Fruit fly (Drosophila melanogaster) whole organism, embryonic: ENCODE measurements around the gene MP1.

Experiments
- CG11398 ChIP-seq: fragments of 200-800 bp; sonication (Bioruptor generic); optimal IDR thresholded peaks from 2 replicates; lab custom pipeline; 2016; ENCODE audit warnings: missing biosample characterization, missing genetic modification characterization
- CG12155 ChIP-seq: fragments of 200-800 bp; sonication (Bioruptor generic); optimal IDR thresholded peaks from 3 replicates; lab custom pipeline; 2016; ENCODE audit warnings: missing biosample characterization, missing genetic modification characterization
- CG13287 ChIP-seq: fragments of 200-800 bp; sonication (Bioruptor generic); IDR thresholded peaks from 2 replicates; pipeline ENCODE4 v1.3.6; 2022; ENCODE audit warnings: missing biosample characterization, missing genetic modification characterization; ENCODE audit not compliant: partially characterized antibody
- CG13296 ChIP-seq: fragments of 200-800 bp; sonication (Bioruptor generic); optimal IDR thresholded peaks from 3 replicates; lab custom pipeline; 2018; ENCODE audit warnings: missing biosample characterization, mild to moderate bottlenecking, missing genetic modification characterization
- CG14014 ChIP-seq: fragments of 200-800 bp; sonication (Bioruptor generic); IDR thresholded peaks from 2 replicates; pipeline ENCODE4 v1.3.6; 2022; ENCODE audit warnings: missing biosample characterization, missing genetic modification characterization
- CG17829 ChIP-seq: fragments of 200-800 bp; optimal IDR thresholded peaks from 2 replicates; lab custom pipeline; 2019; ENCODE audit warnings: missing biosample characterization, mild to moderate bottlenecking, missing genetic modification characterization, moderate library complexity
- CG1832 ChIP-seq: fragments of 200-800 bp; sonication (Bioruptor generic); optimal IDR thresholded peaks from 2 replicates; lab custom pipeline; 2017; ENCODE audit warnings: missing biosample characterization, mild to moderate bottlenecking, missing genetic modification characterization, inconsistent platforms
- CG2712 ChIP-seq: fragments of 200-800 bp; optimal IDR thresholded peaks from 3 replicates; lab custom pipeline; 2019; ENCODE audit warnings: missing biosample characterization, mild to moderate bottlenecking, missing genetic modification characterization, moderate library complexity
- CG30403 ChIP-seq: fragments of 200-800 bp; sonication (Bioruptor generic); optimal IDR thresholded peaks from 3 replicates; lab custom pipeline; 2016; ENCODE audit warnings: missing biosample characterization, missing genetic modification characterization
- CG34224 ChIP-seq: fragments of 200-800 bp; sonication (Bioruptor generic); IDR thresholded peaks from 3 replicates; pipeline ENCODE4 v1.3.6; 2022; ENCODE audit warnings: missing biosample characterization, missing genetic modification characterization; ENCODE audit not compliant: partially characterized antibody
- CG34376 ChIP-seq: fragments of 200-800 bp; sonication (Bioruptor generic); optimal IDR thresholded peaks from 2 replicates; lab custom pipeline; 2018; ENCODE audit warnings: missing biosample characterization, mild to moderate bottlenecking, missing genetic modification characterization
- CG4282 ChIP-seq: fragments of 200-800 bp; sonication (Bioruptor generic); optimal IDR thresholded peaks from 2 replicates; lab custom pipeline; 2016; ENCODE audit warnings: missing biosample characterization, missing genetic modification characterization
- CG4404 ChIP-seq: fragments of 200-800 bp; sonication (Bioruptor generic); IDR thresholded peaks from 2 replicates; pipeline ENCODE4 v1.3.6; 2022; ENCODE audit warnings: missing biosample characterization, missing genetic modification characterization
- CG4617 ChIP-seq: fragments of 200-800 bp; sonication (Bioruptor generic); optimal IDR thresholded peaks from 3 replicates; lab custom pipeline; 2016; ENCODE audit warnings: missing biosample characterization, missing genetic modification characterization, borderline replicate concordance
- CG6254 ChIP-seq: fragments of 200-800 bp; sonication (Bioruptor generic); optimal IDR thresholded peaks from 3 replicates; lab custom pipeline; 2017; ENCODE audit warnings: mild to moderate bottlenecking, missing biosample characterization, missing genetic modification reagents, missing genetic modification characterization
- CG7963 ChIP-seq: fragments of 200-800 bp; sonication (Bioruptor generic); IDR thresholded peaks from 3 replicates; pipeline ENCODE4 v1.3.6; 2022; ENCODE audit warnings: missing biosample characterization, missing genetic modification characterization; ENCODE audit not compliant: partially characterized antibody
- CG8281 ChIP-seq: fragments of 200-800 bp; sonication (Bioruptor generic); optimal IDR thresholded peaks from 2 replicates; lab custom pipeline; 2018; ENCODE audit warnings: missing biosample characterization, mild to moderate bottlenecking, missing genetic modification characterization, moderate library complexity
- CHES-1-like ChIP-seq: fragments of 200-800 bp; sonication (Bioruptor generic); optimal IDR thresholded peaks from 2 replicates; lab custom pipeline; 2016; ENCODE audit warnings: missing biosample characterization, missing genetic modification characterization
- CTCF ChIP-seq: fragments of 200-800 bp; sonication (Bioruptor generic); optimal IDR thresholded peaks from 2 replicates; lab custom pipeline; 2017; ENCODE audit warnings: missing biosample characterization, mild to moderate bottlenecking, missing genetic modification characterization, moderate library complexity
- CrebB ChIP-seq: fragments of 200-800 bp; sonication (Bioruptor generic); optimal IDR thresholded peaks from 3 replicates; lab custom pipeline; 2018; ENCODE audit warnings: missing biosample characterization, mild to moderate bottlenecking, missing genetic modification characterization
- Deaf1 ChIP-seq: fragments of 200-800 bp; optimal IDR thresholded peaks from 3 replicates; lab custom pipeline; 2019; ENCODE audit warnings: missing biosample characterization, mild to moderate bottlenecking, missing genetic modification characterization, moderate library complexity
- Drgx ChIP-seq: fragments of 200-800 bp; sonication (Bioruptor generic); IDR thresholded peaks from 2 replicates; pipeline ENCODE4 v1.3.6; 2022; ENCODE audit warnings: missing biosample characterization, missing genetic modification characterization
- Ets65A ChIP-seq: fragments of 200-800 bp; sonication (Bioruptor generic); peaks from one replicate; lab custom pipeline; 2016; ENCODE audit warnings: missing biosample characterization, missing genetic modification characterization
- Ets97D ChIP-seq: fragments of 200-800 bp; sonication (Bioruptor generic); optimal IDR thresholded peaks from 3 replicates; lab custom pipeline; 2016; ENCODE audit warnings: missing biosample characterization, missing genetic modification characterization
- HHEX ChIP-seq: fragments of 200-800 bp; sonication (Bioruptor generic); optimal IDR thresholded peaks from 3 replicates; lab custom pipeline; 2017; ENCODE audit warnings: missing biosample characterization, mild to moderate bottlenecking, missing genetic modification characterization, missing genetic modification reagents
- HmgD ChIP-seq: fragments of 200-800 bp; sonication (Bioruptor generic); optimal IDR thresholded peaks from 3 replicates; lab custom pipeline; 2016; ENCODE audit warnings: missing biosample characterization, missing genetic modification characterization
- MESR4 ChIP-seq: fragments of 200-800 bp; sonication (Bioruptor generic); optimal IDR thresholded peaks from 2 replicates; lab custom pipeline; 2018; ENCODE audit warnings: missing biosample characterization, mild to moderate bottlenecking, missing genetic modification characterization, moderate library complexity
- Mes4 ChIP-seq: fragments of 200-800 bp; sonication (Bioruptor generic); optimal IDR thresholded peaks from 2 replicates; lab custom pipeline; 2016; ENCODE audit warnings: missing biosample characterization, missing genetic modification characterization
- NC2β ChIP-seq: fragments of 200-800 bp; sonication (Bioruptor generic); optimal IDR thresholded peaks from 2 replicates; lab custom pipeline; 2016; ENCODE audit warnings: missing biosample characterization, missing genetic modification characterization
- Tbp ChIP-seq: fragments of >200 bp; optimal IDR thresholded peaks from 2 replicates; lab custom pipeline; 2018; ENCODE audit warnings: missing biosample characterization, missing genetic modification characterization
- Trl ChIP-seq, 3 experiments: fragments of >200 bp in 2 of 3; fragments of 200-800 bp in 1 of 3; sonication (Bioruptor generic) in 1 of 3; optimal IDR thresholded peaks; 2 replicates in 1 of 3; 3 replicates in 2 of 3; lab custom pipeline; 2016 to 2017; ENCODE audit warnings: missing biosample characterization in 1 of 3, missing genetic modification characterization in 1 of 3
- Xrp1 ChIP-seq: fragments of 200-800 bp; sonication (Bioruptor generic); IDR thresholded peaks from 2 replicates; pipeline ENCODE4 v1.3.6; 2022; ENCODE audit warnings: missing biosample characterization, missing genetic modification characterization
- ase ChIP-seq: fragments of 200-800 bp; sonication (Bioruptor generic); IDR thresholded peaks from 3 replicates; pipeline ENCODE4 v1.3.6; 2022; ENCODE audit warnings: missing biosample characterization, missing genetic modification characterization
- az2 ChIP-seq: fragments of 200-800 bp; sonication (Bioruptor generic); optimal IDR thresholded peaks from 3 replicates; lab custom pipeline; 2016; ENCODE audit warnings: missing biosample characterization, missing genetic modification characterization
- en ChIP-seq: fragments of 200-800 bp; sonication (Bioruptor generic); optimal IDR thresholded peaks from 2 replicates; lab custom pipeline; 2016; ENCODE audit warnings: missing biosample characterization, missing genetic modification characterization
- fru ChIP-seq: fragments of >200 bp; optimal IDR thresholded peaks from 2 replicates; lab custom pipeline; 2017
- hb ChIP-seq: fragments of 200-800 bp; sonication (Bioruptor generic); IDR thresholded peaks from 3 replicates; pipeline ENCODE4 v1.3.6; 2022; ENCODE audit warnings: missing biosample characterization, missing genetic modification characterization; ENCODE audit not compliant: partially characterized antibody
- knrl ChIP-seq: fragments of 200-800 bp; sonication (Bioruptor generic); IDR thresholded peaks from 3 replicates; pipeline ENCODE4 v1.3.6; 2022; ENCODE audit warnings: missing biosample characterization, missing genetic modification characterization; ENCODE audit not compliant: partially characterized antibody
- mld ChIP-seq: fragments of 200-800 bp; sonication (Bioruptor generic); IDR thresholded peaks from 3 replicates; pipeline ENCODE4 v1.3.6; 2022; ENCODE audit warnings: missing biosample characterization, missing genetic modification characterization; ENCODE audit not compliant: partially characterized antibody
- nmo ChIP-seq: fragments of 200-800 bp; sonication (Bioruptor generic); optimal IDR thresholded peaks from 2 replicates; lab custom pipeline; 2018; ENCODE audit warnings: missing biosample characterization, mild to moderate bottlenecking, missing genetic modification characterization, moderate library complexity
- onecut ChIP-seq: fragments of 200-800 bp; sonication (Bioruptor generic); IDR thresholded peaks from 2 replicates; pipeline ENCODE4 v1.3.6; 2022; ENCODE audit warnings: missing biosample characterization, missing genetic modification characterization
- pho ChIP-seq: fragments of 200-800 bp; sonication (Bioruptor generic); optimal IDR thresholded peaks from 2 replicates; lab custom pipeline; 2016; ENCODE audit warnings: missing biosample characterization, missing genetic modification characterization
- repo ChIP-seq: fragments of 200-800 bp; sonication (Bioruptor generic); optimal IDR thresholded peaks from 2 replicates; lab custom pipeline; 2016; ENCODE audit warnings: missing biosample characterization, missing genetic modification characterization
- tna ChIP-seq: fragments of 200-800 bp; sonication (Bioruptor generic); IDR thresholded peaks from 2 replicates; pipeline ENCODE4 v1.3.6; 2022; ENCODE audit warnings: missing biosample characterization, missing genetic modification characterization; ENCODE audit not compliant: partially characterized antibody
- trem ChIP-seq: fragments of 200-800 bp; optimal IDR thresholded peaks from 3 replicates; lab custom pipeline; 2019; ENCODE audit warnings: missing biosample characterization, mild to moderate bottlenecking, missing genetic modification characterization, moderate library complexity
- trh ChIP-seq: fragments of 200-800 bp; sonication (Bioruptor generic); optimal IDR thresholded peaks from 2 replicates; lab custom pipeline; 2016; ENCODE audit warnings: missing biosample characterization, missing genetic modification characterization
- unpg ChIP-seq: fragments of 200-800 bp; sonication (Bioruptor generic); optimal IDR thresholded peaks from 3 replicates; lab custom pipeline; 2018; ENCODE audit warnings: missing biosample characterization, mild to moderate bottlenecking, missing genetic modification characterization, moderate library complexity
- vvl ChIP-seq: fragments of 200-800 bp; sonication (Bioruptor generic); IDR thresholded peaks from 2 replicates; pipeline ENCODE4 v1.3.6; 2022; ENCODE audit warnings: missing biosample characterization, missing genetic modification characterization
- wdn ChIP-seq: fragments of 200-800 bp; sonication (Bioruptor generic); IDR thresholded peaks from 2 replicates; pipeline ENCODE4 v1.3.6; 2022; ENCODE audit warnings: missing biosample characterization, missing genetic modification characterization
- zen2 ChIP-seq: fragments of 200-800 bp; sonication (Bioruptor generic); IDR thresholded peaks from 3 replicates; pipeline ENCODE4 v1.3.6; 2022; ENCODE audit warnings: missing biosample characterization, missing genetic modification characterization; ENCODE audit not compliant: partially characterized antibody

MP1 gene

DNA sequence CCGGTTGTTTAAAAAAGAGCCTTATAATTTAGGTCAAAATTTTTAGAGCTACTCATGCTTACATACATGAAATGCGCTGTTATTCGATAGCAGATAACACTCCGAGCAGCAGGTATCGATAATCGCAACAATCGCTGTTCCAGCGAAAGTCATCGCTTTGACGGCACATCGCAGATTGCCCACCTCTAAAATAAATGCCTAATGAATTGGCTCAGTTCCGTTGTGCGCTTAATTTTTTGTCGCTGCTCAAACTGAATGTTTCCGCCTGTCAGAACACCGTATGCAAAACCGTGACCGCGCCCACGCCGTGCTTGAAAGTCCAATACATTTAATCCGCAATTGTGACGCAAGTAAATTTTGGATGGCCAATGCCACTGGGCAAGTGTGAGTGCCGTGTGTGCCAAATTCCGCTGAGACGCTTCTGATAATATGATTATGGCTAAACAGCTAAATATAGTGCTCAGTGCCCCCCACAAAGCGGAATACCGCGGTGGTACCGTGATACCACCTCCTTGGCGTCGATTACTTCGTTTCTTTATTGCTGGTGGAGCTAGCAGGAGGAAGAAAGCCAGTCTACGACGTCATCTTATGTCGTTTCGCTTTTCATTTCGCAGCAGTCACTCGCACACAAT is 11.9 kb downstream of the MP1 start, which contains the start of gene CG9795 (continued):
- TF ChIP-seq Ets65A (GFP tag; lab: Kevin White, UChicago) (peak; percentile 77), CG1832 (GFP tag; lab: Kevin White, UChicago) (no peak), CG6254 (peak; percentile 1), az2 (GFP tag; lab: Kevin White, UChicago) (peak; percentile 2), trh (GFP tag; lab: Kevin White, UChicago) (no peak), CG4404 (GFP tag; lab: Robert Waterston, UW) (no peak), CG34224 (GFP tag; lab: Robert Waterston, UW) (peak; percentile 93), knrl (GFP tag; lab: Robert Waterston, UW) (peak; percentile 79), Trl (optimal IDR thresholded peaks at IDR 0.05; lab: Kevin White, UChicago) (no peak), Trl (GFP tag; optimal IDR thresholded peaks at IDR 0.05; lab: Kevin White, UChicago) (peak; percentile 27), HHEX (GFP tag; lab: Kevin White, UChicago) (peak; percentile 6), unpg (GFP tag; lab: Kevin White, UChicago) (no peak), wdn (GFP tag; lab: Robert Waterston, UW) (no peak), CG17829 (tag; lab: Kevin White, UChicago) (peak; percentile 30), CG14014 (GFP tag; lab: Robert Waterston, UW) (no peak), NC2β (GFP tag; lab: Kevin White, UChicago) (no peak), en (GFP tag; lab: Kevin White, UChicago) (peak; percentile 17), hb (GFP tag; lab: Robert Waterston, UW) (peak; percentile 91), onecut (no peak), CG12155 (GFP tag; lab: Kevin White, UChicago) (peak; percentile 7), HmgD (GFP tag; lab: Kevin White, UChicago) (peak; percentile 30), nmo (GFP tag; lab: Kevin White, UChicago) (no peak), CG7963 (GFP tag; lab: Robert Waterston, UW) (peak; percentile 96), Tbp (GFP tag; lab: Kevin White, UChicago) (no peak), mld (peak; percentile 97), CG8281 (tag; lab: Kevin White, UChicago) (no peak), tna (peak; percentile 96), CrebB (tag; lab: Kevin White, UChicago) (peak; percentile 54), Xrp1 (GFP tag; lab: Robert Waterston, UW) (peak; percentile 19; the same call in 1 of the 2 replicates), CTCF (GFP tag; lab: Kevin White, UChicago) (peak; percentile 11), Ets97D (GFP tag; lab: Kevin White, UChicago) (peak; percentile 75), trem (peak; percentile 56), repo (peak; percentile 34), CG4282 (peak; percentile 51), fru (lab: Kevin White, UChicago) (no peak), ase (GFP tag; lab: Robert Waterston, UW) (no peak), Mes4 (GFP tag; lab: Kevin White, UChicago) (no peak), zen2 (GFP tag; lab: Robert Waterston, UW) (peak; percentile 86), CG2712 (tag; lab: Kevin White, UChicago) (peak; percentile 41), CG34376 (GFP tag; lab: Kevin White, UChicago) (peak; percentile 27), vvl (GFP tag; lab: Robert Waterston, UW) (peak; percentile 45; the same call in 1 of the 2 replicates), CG11398 (GFP tag; lab: Kevin White, UChicago) (no peak), Deaf1 (no peak), pho (GFP tag; lab: Kevin White, UChicago) (no peak), CG13287 (GFP tag; lab: Robert Waterston, UW) (peak; percentile 90), Drgx (GFP tag; lab: Robert Waterston, UW) (no peak; the same call in 1 of the 2 replicates), CG4617 (GFP tag; lab: Kevin White, UChicago) (peak; percentile 77), CHES-1-like (GFP tag; lab: Kevin White, UChicago) (peak; percentile 58), MESR4 (GFP tag; lab: Kevin White, UChicago) (peak; percentile 93), CG30403 (GFP tag; lab: Kevin White, UChicago) (peak; percentile 38), CG13296 (peak; percentile 52)
